Fruit fly (Drosophila melanogaster) whole organism, prepupa: ENCODE data around the gene CG9098.
A peak's percentile ranks its signal among the peaks of the same experiment; 100 is the strongest.

Experiments
- Blimp-1 ChIP-seq: fragments of 200-800 bp; sonication (Bioruptor generic); optimal IDR thresholded peaks from 3 replicates; lab custom pipeline; 2017; ENCODE audit warnings: missing biosample characterization, missing genetic modification characterization, mild to moderate bottlenecking, moderate library complexity, missing genetic modification reagents
- CG10631 ChIP-seq: fragments of 200-800 bp; sonication (Bioruptor generic); optimal IDR thresholded peaks from 2 replicates; lab custom pipeline; 2016; ENCODE audit warnings: missing biosample characterization, missing genetic modification characterization
- CG10669 ChIP-seq: fragments of 200-800 bp; sonication (Bioruptor generic); optimal IDR thresholded peaks from 3 replicates; lab custom pipeline; 2018; ENCODE audit warnings: missing biosample characterization, mild to moderate bottlenecking, missing genetic modification characterization, moderate library complexity
- CG11294 ChIP-seq: fragments of 200-800 bp; sonication (Bioruptor generic); IDR thresholded peaks from 2 replicates; pipeline ENCODE4 v1.3.6; 2022; ENCODE audit warnings: missing biosample characterization, missing genetic modification characterization
- CG15336 ChIP-seq: fragments of 200-800 bp; sonication (Bioruptor generic); IDR thresholded peaks from 2 replicates; pipeline ENCODE4 v1.3.6; 2022; ENCODE audit warnings: missing biosample characterization, missing genetic modification characterization
- CG3032 ChIP-seq: fragments of 200-800 bp; optimal IDR thresholded peaks from 2 replicates; lab custom pipeline; 2019; ENCODE audit warnings: missing biosample characterization, mild to moderate bottlenecking, missing genetic modification characterization, moderate library complexity
- CG31627 ChIP-seq: fragments of 200-800 bp; sonication (Bioruptor generic); optimal IDR thresholded peaks from 3 replicates; lab custom pipeline; 2016; ENCODE audit warnings: missing biosample characterization, missing genetic modification characterization
- CG3919 ChIP-seq: fragments of 200-800 bp; sonication (Bioruptor generic); optimal IDR thresholded peaks from 3 replicates; lab custom pipeline; 2016; ENCODE audit warnings: missing biosample characterization, missing genetic modification characterization
- CG6276 ChIP-seq: fragments of 200-800 bp; sonication (Bioruptor generic); optimal IDR thresholded peaks from 2 replicates; lab custom pipeline; 2017; ENCODE audit warnings: missing biosample characterization, mild to moderate bottlenecking, missing genetic modification characterization
- CG6792 ChIP-seq: fragments of 200-800 bp; sonication (Bioruptor generic); optimal IDR thresholded peaks from 3 replicates; lab custom pipeline; 2016; ENCODE audit warnings: missing biosample characterization, missing genetic modification characterization
- CG6808 ChIP-seq: fragments of 200-800 bp; sonication (Bioruptor generic); optimal IDR thresholded peaks from 3 replicates; lab custom pipeline; 2017; ENCODE audit warnings: missing biosample characterization, missing genetic modification characterization, mild to moderate bottlenecking, moderate library complexity, missing genetic modification reagents
- CG8119 ChIP-seq: fragments of 200-800 bp; sonication (Bioruptor generic); IDR thresholded peaks from 3 replicates; pipeline ENCODE4 v1.3.6; 2022; ENCODE audit warnings: missing biosample characterization, missing genetic modification characterization
- CG8319 ChIP-seq: fragments of 200-800 bp; sonication (Bioruptor generic); optimal IDR thresholded peaks from 3 replicates; lab custom pipeline; 2016; ENCODE audit warnings: missing biosample characterization, missing genetic modification characterization
- CG9139 ChIP-seq: fragments of 200-800 bp; sonication (Bioruptor generic); optimal IDR thresholded peaks from 3 replicates; lab custom pipeline; 2017; ENCODE audit warnings: missing biosample characterization, mild to moderate bottlenecking, missing genetic modification characterization
- Eip78C ChIP-seq: fragments of 200-800 bp; sonication (Bioruptor generic); peaks from one replicate; lab custom pipeline; 2016; ENCODE audit warnings: missing biosample characterization, missing genetic modification characterization
- Eip93F ChIP-seq: fragments of 200-800 bp; sonication (Bioruptor generic); optimal IDR thresholded peaks from 2 replicates; lab custom pipeline; 2016; ENCODE audit warnings: missing biosample characterization, mild to moderate bottlenecking, missing genetic modification characterization
- Ets96B ChIP-seq: fragments of 200-800 bp; optimal IDR thresholded peaks from 2 replicates; lab custom pipeline; 2019; ENCODE audit warnings: missing biosample characterization, mild to moderate bottlenecking, missing genetic modification characterization, moderate library complexity
- Hr39 ChIP-seq: fragments of 200-800 bp; sonication (Bioruptor generic); optimal IDR thresholded peaks from 2 replicates; lab custom pipeline; 2016; ENCODE audit warnings: missing biosample characterization, missing genetic modification characterization
- Lpt ChIP-seq: fragments of 200-800 bp; sonication (Bioruptor generic); optimal IDR thresholded peaks from 3 replicates; lab custom pipeline; 2016; ENCODE audit warnings: missing biosample characterization, missing genetic modification characterization
- Met ChIP-seq: fragments of 200-800 bp; sonication (Bioruptor generic); optimal IDR thresholded peaks from 3 replicates; lab custom pipeline; 2016; ENCODE audit warnings: missing biosample characterization, missing genetic modification characterization
- Smox ChIP-seq: fragments of 200-800 bp; sonication (Bioruptor generic); optimal IDR thresholded peaks from 3 replicates; lab custom pipeline; 2016; ENCODE audit warnings: missing biosample characterization, missing genetic modification characterization
- Sox14 ChIP-seq: fragments of 200-800 bp; sonication (Bioruptor generic); optimal IDR thresholded peaks from 3 replicates; lab custom pipeline; 2016; ENCODE audit warnings: missing biosample characterization, missing genetic modification characterization
- Sox15 ChIP-seq: fragments of 200-800 bp; sonication (Bioruptor generic); optimal IDR thresholded peaks from 3 replicates; lab custom pipeline; 2016; ENCODE audit warnings: missing biosample characterization, missing genetic modification characterization
- cyc ChIP-seq: fragments of 200-800 bp; sonication (Bioruptor generic); optimal IDR thresholded peaks from 3 replicates; lab custom pipeline; 2016; ENCODE audit warnings: missing biosample characterization, missing genetic modification characterization
- dsx ChIP-seq: fragments of 200-800 bp; optimal IDR thresholded peaks from 3 replicates; lab custom pipeline; 2019; ENCODE audit warnings: missing biosample characterization, mild to moderate bottlenecking, missing genetic modification characterization, moderate library complexity; ENCODE audit not compliant: poor library complexity, severe bottlenecking
- eg ChIP-seq: fragments of 200-800 bp; sonication (Bioruptor generic); IDR thresholded peaks from 3 replicates; pipeline ENCODE4 v1.3.6; 2022; ENCODE audit warnings: missing biosample characterization, missing genetic modification characterization
- fkh ChIP-seq: fragments of 200-800 bp; sonication (Bioruptor generic); optimal IDR thresholded peaks from 3 replicates; lab custom pipeline; 2017; ENCODE audit warnings: missing biosample characterization, mild to moderate bottlenecking, missing genetic modification characterization, moderate library complexity
- net ChIP-seq: fragments of 200-800 bp; sonication (Bioruptor generic); optimal IDR thresholded peaks from 3 replicates; lab custom pipeline; 2016; ENCODE audit warnings: missing biosample characterization, missing genetic modification characterization
- pdm3 ChIP-seq: fragments of 200-800 bp; sonication (Bioruptor generic); optimal IDR thresholded peaks from 3 replicates; lab custom pipeline; 2016; ENCODE audit warnings: missing biosample characterization, missing genetic modification characterization
- salr ChIP-seq, 2 experiments: fragments of 200-800 bp; sonication (Bioruptor generic); optimal IDR thresholded peaks; 3 replicates each; lab custom pipeline; 2016 to 2018; ENCODE audit warnings: missing biosample characterization in 2 of 2, missing genetic modification characterization in 2 of 2, mild to moderate bottlenecking in 1 of 2
- spab ChIP-seq: fragments of 200-800 bp; sonication (Bioruptor generic); optimal IDR thresholded peaks from 2 replicates; lab custom pipeline; 2017; ENCODE audit warnings: missing biosample characterization, mild to moderate bottlenecking, missing genetic modification characterization, missing genetic modification reagents
- ss ChIP-seq, 2 experiments: fragments of 200-800 bp; sonication (Bioruptor generic); optimal IDR thresholded peaks; 2 replicates in 1 of 2; 3 replicates in 1 of 2; lab custom pipeline; 2017 to 2018; ENCODE audit warnings: mild to moderate bottlenecking in 2 of 2, missing biosample characterization in 2 of 2, missing genetic modification characterization in 2 of 2, moderate library complexity in 1 of 2
- svp ChIP-seq: fragments of 200-800 bp; sonication (Bioruptor generic); peaks from one replicate; lab custom pipeline; 2016; ENCODE audit warnings: missing biosample characterization, missing genetic modification characterization
- topi ChIP-seq: fragments of 200-800 bp; sonication (Bioruptor generic); optimal IDR thresholded peaks from 3 replicates; lab custom pipeline; 2016; ENCODE audit warnings: missing biosample characterization, missing genetic modification characterization
- vri ChIP-seq: fragments of 200-800 bp; sonication (Bioruptor generic); optimal IDR thresholded peaks from 3 replicates; lab custom pipeline; 2016; ENCODE audit warnings: missing biosample characterization, mild to moderate bottlenecking, missing genetic modification characterization

CG9098 gene

DNA sequence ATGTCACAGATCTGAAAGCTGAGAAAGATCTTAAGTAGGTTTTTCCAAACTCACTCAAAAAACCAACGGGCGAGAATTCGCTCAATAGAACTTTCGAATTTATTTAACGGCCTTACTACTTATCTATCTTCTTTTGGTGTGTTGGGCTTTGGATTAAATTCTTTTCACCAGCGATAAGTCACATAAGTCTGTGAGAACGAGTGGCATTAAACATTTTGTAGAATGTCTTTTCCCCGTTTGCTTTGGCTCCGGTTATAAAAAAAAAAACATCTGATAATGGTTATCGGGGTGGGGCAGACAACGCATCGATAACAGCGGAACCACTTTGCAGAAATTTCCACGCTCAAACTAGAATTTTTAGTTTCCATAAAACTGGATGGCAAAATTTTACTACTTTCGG is 36.5 kb downstream of the CG9098 start:
- TF ChIP-seq CG8319, result no peak
- TF ChIP-seq salr (GFP tag; optimal IDR thresholded peaks at IDR 0.05; lab: Kevin White, UChicago), result no peak
- no peak for TF ChIP-seq Sox15
- no peak for TF ChIP-seq Eip78C (GFP tag; lab: Kevin White, UChicago)
- TF ChIP-seq spab (GFP tag; lab: Kevin White, UChicago), result no peak
- TF ChIP-seq Met, result no peak
- no peak for TF ChIP-seq CG6808
- no peak for TF ChIP-seq CG10631
- TF ChIP-seq Eip93F (GFP tag; lab: Kevin White, UChicago), result no peak
- no peak for TF ChIP-seq Blimp-1 (GFP tag; lab: Kevin White, UChicago)
- no peak for TF ChIP-seq Smox (GFP tag; lab: Kevin White, UChicago)
- no peak for TF ChIP-seq CG6792 (GFP tag; lab: Kevin White, UChicago)
- TF ChIP-seq topi (GFP tag; lab: Kevin White, UChicago), result no peak
- no peak for TF ChIP-seq fkh (GFP tag; lab: Kevin White, UChicago)
- no peak for TF ChIP-seq CG10669
- TF ChIP-seq pdm3 (GFP tag; lab: Kevin White, UChicago), result no peak
- no peak for TF ChIP-seq eg (GFP tag; lab: Robert Waterston, UW)

DNA sequence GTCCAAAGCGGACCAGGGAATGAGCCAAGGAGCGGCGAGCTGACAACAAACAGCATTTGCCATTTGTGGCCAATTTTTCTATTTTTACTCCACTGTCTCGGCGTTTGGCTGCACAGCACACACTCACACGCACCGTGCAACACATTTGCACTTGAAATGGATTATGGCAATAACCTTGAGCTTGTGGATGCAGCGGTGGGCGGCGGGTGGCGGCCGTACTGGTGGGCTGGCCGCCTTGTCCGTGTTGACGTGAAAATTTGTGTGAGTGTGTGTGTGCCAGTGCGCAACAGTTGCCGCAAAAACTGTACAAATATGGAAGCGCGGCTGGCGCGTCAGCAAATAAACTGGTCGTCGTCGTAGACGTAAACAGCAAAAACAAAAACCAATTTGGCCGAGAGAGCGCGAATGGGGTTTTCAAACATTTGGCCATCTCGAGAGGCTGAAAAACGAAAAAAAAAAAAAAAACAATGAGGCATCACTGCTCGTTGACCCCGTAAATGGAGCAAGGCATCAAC is 37.1 kb downstream of the CG9098 start:
- TF ChIP-seq spab (GFP tag; lab: Kevin White, UChicago) (no peak), CG15336 (GFP tag; lab: Robert Waterston, UW) (peak; percentile 13; the same call in 1 of the 2 replicates), dsx (GFP tag; lab: Kevin White, UChicago) (peak; percentile 26), svp (GFP tag; lab: Kevin White, UChicago) (peak; percentile 72), CG8119 (GFP tag; lab: Robert Waterston, UW) (0 out of 3 replicates have a peak, but pooled peaks have one; percentile 18), fkh (GFP tag; lab: Kevin White, UChicago) (peak; percentile 50), CG3919 (GFP tag; lab: Kevin White, UChicago) (no peak), CG11294 (GFP tag; lab: Robert Waterston, UW) (no peak), CG8319 (no peak), Met (no peak), CG9139 (GFP tag; lab: Kevin White, UChicago) (no peak), Blimp-1 (GFP tag; lab: Kevin White, UChicago) (no peak), eg (GFP tag; lab: Robert Waterston, UW) (peak; percentile 38; the same call in 2 of the 3 replicates), Smox (GFP tag; lab: Kevin White, UChicago) (no peak), Ets96B (tag; lab: Kevin White, UChicago) (no peak), cyc (GFP tag; lab: Kevin White, UChicago) (no peak), net (GFP tag; lab: Kevin White, UChicago) (no peak)

DNA sequence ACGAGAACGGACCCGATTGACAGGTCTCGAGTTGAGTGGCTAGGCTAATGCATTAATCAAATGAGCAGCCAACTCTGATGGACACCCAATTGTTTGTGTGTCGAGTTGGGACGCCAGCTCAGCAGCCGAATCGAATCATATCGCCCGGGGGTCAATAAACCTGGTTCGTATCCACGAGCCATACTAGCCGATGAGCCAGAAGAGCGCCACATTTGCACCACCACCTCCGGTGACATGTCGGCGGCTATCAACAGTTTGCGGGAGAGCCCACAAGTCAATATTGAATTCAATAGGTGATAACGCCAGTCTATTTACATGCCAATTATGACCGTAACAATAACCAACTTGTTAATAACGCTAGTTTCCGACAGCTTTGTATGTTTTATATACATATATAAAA is 38.0 kb downstream of the CG9098 start:
- TF ChIP-seq CG31627 (no peak), svp (GFP tag; lab: Kevin White, UChicago) (peak; percentile 85), Lpt (no peak), spab (GFP tag; lab: Kevin White, UChicago) (peak; percentile 6), CG3919 (GFP tag; lab: Kevin White, UChicago) (no peak), Eip78C (GFP tag; lab: Kevin White, UChicago) (peak; percentile 56), ss (GFP tag; optimal IDR thresholded peaks at IDR 0.05; lab: Kevin White, UChicago) (peak in 1 of 2 experiments; percentile 16), CG3032 (no peak), Hr39 (no peak), CG8119 (GFP tag; lab: Robert Waterston, UW) (no peak), CG6276 (GFP tag; lab: Kevin White, UChicago) (no peak), cyc (GFP tag; lab: Kevin White, UChicago) (no peak), vri (GFP tag; lab: Kevin White, UChicago) (no peak), Sox14 (no peak), CG10669 (no peak), fkh (GFP tag; lab: Kevin White, UChicago) (peak; percentile 95), Sox15 (no peak)
